Worm (Caenorhabditis elegans) whole organism, L4/young adult: Measurements from ENCODE around the gene H04M03.12.

Experiments used
- W03F9.2 ChIP-seq: fragments of 150-350 bp; optimal IDR thresholded peaks from 2 replicates; lab custom pipeline; 2014; ENCODE audit warnings: missing biosample characterization, missing genetic modification characterization
- dao-5 ChIP-seq: sonication (generic microtip); optimal IDR thresholded peaks from 2 replicates; lab custom pipeline; 2016; ENCODE audit warnings: missing genotype, missing genetic modification characterization, moderate library complexity, missing compliant biosample characterization
- him-1 ChIP-seq: sonication (generic microtip); optimal IDR thresholded peaks from 2 replicates; lab custom pipeline; 2016; ENCODE audit warnings: missing genotype, missing genetic modification reagents, missing genetic modification characterization, missing compliant biosample characterization

DNA sequence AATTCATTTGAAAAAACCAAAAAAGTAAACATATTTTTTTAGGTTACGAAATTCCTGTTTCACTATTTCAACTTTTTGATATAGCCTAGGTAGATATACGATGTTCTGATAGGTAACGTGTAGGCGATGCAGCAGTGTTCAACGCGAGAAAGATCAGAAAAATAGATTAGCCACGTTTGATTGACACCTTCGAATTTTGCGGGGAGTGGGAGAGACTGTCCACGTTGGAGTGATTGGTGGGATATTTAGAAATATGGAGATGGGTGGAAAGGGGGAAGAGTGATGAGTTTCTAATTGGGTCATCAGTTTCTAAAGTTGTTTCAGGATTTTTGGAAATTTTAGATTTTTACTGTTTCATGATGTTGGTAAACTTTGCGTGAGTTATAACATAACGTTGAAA, 20.0 kb upstream of the H04M03.12 start:
- TF ChIP-seq W03F9.2 (tag; lab: Kevin White, UChicago) (no peak), him-1 (no peak), dao-5 (tag; lab: Kevin White, UChicago) (no peak)
